Worm (Caenorhabditis elegans) whole organism, L4 larva: ENCODE measurements around the gene pak-2.

Source experiments
- D1046.2 ChIP-seq: fragments of 200-800 bp; sonication (Bioruptor generic); IDR thresholded peaks from 2 replicates; pipeline ENCODE4 v1.3.6; 2022; ENCODE audit warnings: missing genetic modification characterization, missing compliant biosample characterization
- F10B5.3 ChIP-seq: sonication (generic microtip); optimal IDR thresholded peaks from 2 replicates; lab custom pipeline; 2016; ENCODE audit warnings: mild to moderate bottlenecking, missing genetic modification characterization, missing compliant biosample characterization
- F37D6.2 ChIP-seq: sonication (generic microtip); optimal IDR thresholded peaks from 2 replicates; lab custom pipeline; 2016; ENCODE audit warnings: mild to moderate bottlenecking, missing genetic modification characterization, missing compliant biosample characterization
- F44E2.7 ChIP-seq: fragments of 200-800 bp; sonication (Bioruptor generic); IDR thresholded peaks from 2 replicates; pipeline ENCODE4 v2.1.2; 2022; ENCODE audit warnings: missing genetic modification characterization, missing compliant biosample characterization
- R02D3.7 ChIP-seq: fragments of 150-350 bp; sonication (generic microtip); optimal IDR thresholded peaks from 3 replicates; lab custom pipeline; 2014; ENCODE audit warnings: missing biosample characterization, missing genetic modification characterization
- T20F7.1 ChIP-seq: fragments of 200-800 bp; sonication (Bioruptor generic); optimal IDR thresholded peaks from 2 replicates; lab custom pipeline; 2018; ENCODE audit warnings: mild to moderate bottlenecking, missing genetic modification characterization, missing compliant biosample characterization
- ZK337.2 ChIP-seq: fragments of 200-800 bp; sonication (Bioruptor generic); IDR thresholded peaks from 2 replicates; pipeline ENCODE4 v1.3.6; 2022; ENCODE audit warnings: missing genetic modification reagents, missing genetic modification characterization, missing compliant biosample characterization
- aly-2 ChIP-seq: sonication (generic microtip); optimal IDR thresholded peaks from 2 replicates; lab custom pipeline; 2018; ENCODE audit warnings: missing biosample characterization, missing genetic modification characterization
- arid-1 ChIP-seq: fragments of 200-800 bp; sonication (Bioruptor generic); conservative IDR thresholded peaks from 2 replicates; pipeline ENCODE4 v1.3.6; 2022; ENCODE audit warnings: missing genetic modification reagents, missing genetic modification characterization, missing compliant biosample characterization
- ceh-20 ChIP-seq: fragments of 200-800 bp; sonication (Bioruptor generic); IDR thresholded peaks from 2 replicates; pipeline ENCODE4 v1.3.6; 2022; ENCODE audit warnings: missing genetic modification reagents, missing genetic modification characterization, missing compliant biosample characterization
- ceh-32 ChIP-seq: sonication (generic microtip); optimal IDR thresholded peaks from 2 replicates; lab custom pipeline; 2016; ENCODE audit warnings: mild to moderate bottlenecking, missing genetic modification characterization, missing compliant biosample characterization; ENCODE audit not compliant: poor library complexity
- ceh-44 ChIP-seq: fragments of 200-800 bp; sonication (Bioruptor generic); IDR thresholded peaks from 2 replicates; pipeline ENCODE4 v1.3.6; 2022; ENCODE audit warnings: missing genetic modification reagents, missing genetic modification characterization, missing compliant biosample characterization
- ceh-62 ChIP-seq: sonication (generic microtip); optimal IDR thresholded peaks from 2 replicates; lab custom pipeline; 2017; ENCODE audit warnings: missing biosample characterization, missing genetic modification characterization
- ceh-82 ChIP-seq: sonication (generic microtip); optimal IDR thresholded peaks from 2 replicates; lab custom pipeline; 2017; ENCODE audit warnings: missing biosample characterization, missing genetic modification characterization
- daf-16 ChIP-seq, 3 experiments: sonication (generic microtip); optimal IDR thresholded peaks; 2 replicates each; lab custom pipeline; 2016 to 2017; ENCODE audit warnings: missing genetic modification characterization in 3 of 3, missing genetic modification reagents in 3 of 3, mild to moderate bottlenecking in 2 of 3, missing compliant biosample characterization in 2 of 3, missing biosample characterization in 1 of 3, moderate library complexity in 1 of 3
- daf-19 ChIP-seq: fragments of 200-800 bp; sonication (Bioruptor generic); conservative IDR thresholded peaks from 2 replicates; pipeline ENCODE4 v1.3.6; 2022; ENCODE audit warnings: missing genetic modification characterization, missing compliant biosample characterization
- daf-8 ChIP-seq: fragments of 200-800 bp; sonication (Bioruptor generic); IDR thresholded peaks from 2 replicates; pipeline ENCODE4 v1.3.6; 2022; ENCODE audit warnings: missing genetic modification characterization, missing compliant biosample characterization
- dmd-9 ChIP-seq: fragments of 200-800 bp; sonication (Bioruptor generic); IDR thresholded peaks from 2 replicates; pipeline ENCODE4 v1.3.6; 2022; ENCODE audit warnings: missing genetic modification reagents, missing genetic modification characterization, missing compliant biosample characterization
- dve-1 ChIP-seq: sonication (generic microtip); optimal IDR thresholded peaks from 2 replicates; lab custom pipeline; 2017; ENCODE audit warnings: antibody characterized with exemption, mild to moderate bottlenecking, missing genetic modification characterization, missing compliant biosample characterization; ENCODE audit not compliant: insufficient read depth
- egl-27 ChIP-seq: sonication (generic microtip); optimal IDR thresholded peaks from 3 replicates; lab custom pipeline; 2017; ENCODE audit warnings: missing biosample characterization, missing genetic modification reagents, missing genetic modification characterization
- gei-8 ChIP-seq: fragments of 200-800 bp; sonication (Bioruptor generic); optimal IDR thresholded peaks from 2 replicates; lab custom pipeline; 2018; ENCODE audit warnings: mild to moderate bottlenecking, missing genetic modification characterization, missing compliant biosample characterization
- hlh-30 ChIP-seq: sonication (generic microtip); optimal IDR thresholded peaks from 2 replicates; lab custom pipeline; 2017; ENCODE audit warnings: antibody characterized with exemption, mild to moderate bottlenecking, missing genetic modification characterization, missing compliant biosample characterization; ENCODE audit not compliant: insufficient read depth
- hmg-1.1 ChIP-seq: fragments of 200-800 bp; sonication (Bioruptor generic); IDR thresholded peaks from 2 replicates; pipeline ENCODE4 v1.3.6; 2022; ENCODE audit warnings: missing genetic modification reagents, missing genetic modification characterization, missing compliant biosample characterization
- lin-13 ChIP-seq: fragments of 150-350 bp; optimal IDR thresholded peaks from 2 replicates; lab custom pipeline; 2014; ENCODE audit warnings: missing biosample characterization, missing genetic modification reagents, missing genetic modification characterization
- lsy-2 ChIP-seq, 2 experiments: fragments of 150-350 bp in 1 of 2; sonication (generic microtip) in 1 of 2; optimal IDR thresholded peaks; 2 replicates each; lab custom pipeline; 2014 to 2017; ENCODE audit warnings: missing biosample characterization in 2 of 2, missing genetic modification characterization in 2 of 2
- mdl-1 ChIP-seq, 2 experiments: fragments of 150-350 bp in 1 of 2; sonication (generic microtip) in 1 of 2; optimal IDR thresholded peaks; 2 replicates each; lab custom pipeline; 2014 to 2017; ENCODE audit warnings: missing biosample characterization in 2 of 2, missing genetic modification characterization in 2 of 2
- mxl-3 ChIP-seq: fragments of 200-800 bp; sonication (Bioruptor generic); optimal IDR thresholded peaks from 2 replicates; lab custom pipeline; 2018; ENCODE audit warnings: mild to moderate bottlenecking, missing genetic modification characterization, missing compliant biosample characterization
- nhr-111 ChIP-seq: fragments of 200-800 bp; sonication (Bioruptor generic); optimal IDR thresholded peaks from 2 replicates; lab custom pipeline; 2018; ENCODE audit warnings: mild to moderate bottlenecking, missing genetic modification characterization, missing compliant biosample characterization
- nhr-25 ChIP-seq: sonication (generic microtip); optimal IDR thresholded peaks from 2 replicates; lab custom pipeline; 2017; ENCODE audit warnings: missing genetic modification characterization, mild to moderate bottlenecking, missing compliant biosample characterization, antibody characterized with exemption, moderate library complexity, borderline replicate concordance; ENCODE audit not compliant: insufficient read depth
- nhr-28 ChIP-seq: fragments of 150-350 bp; optimal IDR thresholded peaks from 2 replicates; lab custom pipeline; 2014; ENCODE audit warnings: missing biosample characterization, missing genetic modification characterization
- nhr-41 ChIP-seq: fragments of 200-800 bp; sonication (Bioruptor generic); IDR thresholded peaks from 2 replicates; pipeline ENCODE4 v1.3.6; 2022; ENCODE audit warnings: missing genetic modification reagents, missing genetic modification characterization, missing compliant biosample characterization
- nhr-77 ChIP-seq: fragments of 150-350 bp; optimal IDR thresholded peaks from 2 replicates; lab custom pipeline; 2014; ENCODE audit warnings: missing biosample characterization, missing genetic modification characterization
- set-16 ChIP-seq: fragments of 200-800 bp; sonication (Bioruptor generic); IDR thresholded peaks from 2 replicates; pipeline ENCODE4 v1.3.6; 2022; ENCODE audit warnings: missing genetic modification reagents, missing genetic modification characterization, missing compliant biosample characterization
- skn-1 ChIP-seq: fragments of 150-350 bp; optimal IDR thresholded peaks from 2 replicates; lab custom pipeline; 2014; ENCODE audit warnings: missing biosample characterization, missing genetic modification characterization
- snpc-1.2 ChIP-seq: fragments of 200-800 bp; sonication (Bioruptor generic); IDR thresholded peaks from 2 replicates; pipeline ENCODE4 v1.3.6; 2022; ENCODE audit warnings: missing genetic modification reagents, missing genetic modification characterization, missing compliant biosample characterization
- tra-1 ChIP-seq: fragments of 200-800 bp; sonication (Bioruptor generic); IDR thresholded peaks from 2 replicates; pipeline ENCODE4 v1.3.6; 2022; ENCODE audit warnings: missing genetic modification reagents, missing genetic modification characterization, missing compliant biosample characterization
- unc-62 ChIP-seq, 3 experiments: fragments of 150-350 bp in 1 of 3; sonication (generic microtip); optimal IDR thresholded peaks in 2 of 3; peaks in 1 of 3; 1 replicate in 1 of 3; 2 replicates in 2 of 3; lab custom pipeline; 2014 to 2017; ENCODE audit warnings: missing biosample characterization in 3 of 3, missing genetic modification characterization in 3 of 3, missing genetic modification reagents in 3 of 3, missing genotype in 1 of 3
- zag-1 ChIP-seq: fragments of 150-350 bp; optimal IDR thresholded peaks from 2 replicates; lab custom pipeline; 2014; ENCODE audit warnings: missing biosample characterization, missing genetic modification characterization
- zfp-3 ChIP-seq: fragments of 200-800 bp; sonication (Bioruptor generic); conservative IDR thresholded peaks from 2 replicates; pipeline ENCODE4 v1.3.6; 2022; ENCODE audit warnings: missing genetic modification reagents, missing genetic modification characterization, missing compliant biosample characterization
- ztf-7 ChIP-seq: fragments of 150-350 bp; optimal IDR thresholded peaks from 2 replicates; lab custom pipeline; 2014; ENCODE audit warnings: missing biosample characterization, missing genetic modification characterization

Gene pak-2

ce11 chrV:11060239-11060984 lies 21.2 kb upstream of the pak-2 start, which contains the start of gene T04C12.11:
Gene T04C12.11, minus strand, starts transcription at chrV:11060289.
- peak; percentile 23 for TF ChIP-seq nhr-28 (tag; lab: Kevin White, UChicago)
- no peak for TF ChIP-seq nhr-77 (tag; lab: Kevin White, UChicago)
- no peak for TF ChIP-seq ceh-20 (GFP tag; lab: Robert Waterston, UW)
- TF ChIP-seq F37D6.2 (tag; lab: Kevin White, UChicago), result no peak
- TF ChIP-seq mxl-3, result no peak
- no peak for TF ChIP-seq skn-1 (tag; lab: Kevin White, UChicago)
- TF ChIP-seq ztf-7 (tag; lab: Kevin White, UChicago), result no peak
- TF ChIP-seq mdl-1 (tag; optimal IDR thresholded peaks at IDR 0.05; lab: Kevin White, UChicago), result peak in 1 of 2 experiments; percentile 16
- no peak for TF ChIP-seq arid-1 (GFP tag; lab: Robert Waterston, UW)
- no peak for TF ChIP-seq ZK337.2 (GFP tag; lab: Robert Waterston, UW)
- TF ChIP-seq ceh-82 (tag; lab: Kevin White, UChicago), result no peak
- TF ChIP-seq zfp-3 (GFP tag; lab: Robert Waterston, UW), result no peak
- TF ChIP-seq snpc-1.2 (GFP tag; lab: Robert Waterston, UW), result no peak
- peak; percentile 18 for TF ChIP-seq nhr-25 (tag; lab: Kevin White, UChicago)
- TF ChIP-seq F10B5.3, result no peak
- no peak for TF ChIP-seq dmd-9 (GFP tag; lab: Robert Waterston, UW)
- TF ChIP-seq lsy-2 (tag; optimal IDR thresholded peaks at IDR 0.05; lab: Kevin White, UChicago), result peak in 1 of 2 experiments; percentile 24
- TF ChIP-seq T20F7.1 (GFP tag; lab: Kevin White, UChicago), result peak; percentile 34
- no peak for TF ChIP-seq tra-1 (GFP tag; lab: Robert Waterston, UW)
- TF ChIP-seq hmg-1.1 (GFP tag; lab: Robert Waterston, UW), result no peak
- no peak for TF ChIP-seq dve-1 (tag; lab: Kevin White, UChicago)
- no peak for TF ChIP-seq ceh-32 (tag; lab: Kevin White, UChicago)
- TF ChIP-seq nhr-41 (GFP tag; lab: Robert Waterston, UW), result no peak
- TF ChIP-seq ceh-44 (GFP tag; lab: Robert Waterston, UW), result no peak
- peak; percentile 61 for TF ChIP-seq hlh-30
- TF ChIP-seq daf-8 (GFP tag; lab: Robert Waterston, UW), result no peak
- no peak for TF ChIP-seq D1046.2 (GFP tag; lab: Robert Waterston, UW)
- no peak for TF ChIP-seq ceh-62 (tag; lab: Kevin White, UChicago)

DNA sequence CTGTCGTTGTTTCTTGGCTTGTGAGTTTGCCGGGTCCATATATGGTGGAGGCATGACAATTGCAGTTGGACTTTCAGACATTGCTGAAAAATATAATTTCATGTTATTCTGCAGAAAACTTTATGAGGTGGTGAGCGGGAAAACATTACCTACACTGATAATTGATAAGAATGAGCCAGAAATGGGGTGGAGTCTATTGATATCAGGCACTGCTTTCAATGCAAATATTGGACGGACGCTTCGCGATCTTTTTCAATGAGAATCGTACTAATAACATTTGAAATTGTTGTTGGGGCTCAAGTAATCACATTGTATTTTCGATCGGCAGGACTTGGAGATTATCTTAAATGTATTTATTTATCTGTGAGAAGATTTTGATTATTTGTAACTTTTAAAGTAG lies 20.0 kb upstream of the pak-2 start, which contains the start of gene T04C12.1:
T04C12.1 (minus strand) TSS at position 90 of the 400 bp plus-strand sequence.
- no peak for TF ChIP-seq daf-19 (GFP tag; lab: Robert Waterston, UW)
- TF ChIP-seq set-16 (GFP tag; lab: Robert Waterston, UW), result no peak
- no peak for TF ChIP-seq F44E2.7 (GFP tag; lab: Robert Waterston, UW)
- TF ChIP-seq ceh-44 (GFP tag; lab: Robert Waterston, UW), result no peak
- TF ChIP-seq nhr-111 (GFP tag; lab: Kevin White, UChicago), result no peak
- no peak for TF ChIP-seq gei-8 (GFP tag; lab: Kevin White, UChicago)
- TF ChIP-seq egl-27 (tag; lab: Kevin White, UChicago), result no peak
- TF ChIP-seq hlh-30, result no peak
- no peak for TF ChIP-seq aly-2

- no peak for TF ChIP-seq lin-13 (GFP tag; lab: Kevin White, UChicago)
- no peak for TF ChIP-seq nhr-111 (GFP tag; lab: Kevin White, UChicago)
- no peak for TF ChIP-seq R02D3.7
- TF ChIP-seq unc-62 (GFP tag; optimal IDR thresholded peaks at IDR 0.05 in 1 of 2; lab: Kevin White, UChicago), result peak in 1 of 2 experiments; percentile 78
- TF ChIP-seq unc-62 (tag; optimal IDR thresholded peaks at IDR 0.05; lab: Kevin White, UChicago), result no peak
- no peak for TF ChIP-seq zag-1 (tag; lab: Kevin White, UChicago)
- TF ChIP-seq nhr-77 (tag; lab: Kevin White, UChicago), result no peak
- TF ChIP-seq daf-16 (GFP tag; optimal IDR thresholded peaks at IDR 0.05; lab: Kevin White, UChicago), result no peak
- no peak for TF ChIP-seq daf-16 (tag; optimal IDR thresholded peaks at IDR 0.05; lab: Kevin White, UChicago)
Observed at ce11 chrV:11057043-11057442, 17.8 kb upstream of the pak-2 start, which contains the start of gene srh-75. Gene srh-75, minus strand, starts transcription at chrV:11057143.
